Worm (Caenorhabditis elegans) whole organism, L4 larva: ENCODE results near the gene F53F4.2.
A peak's percentile ranks its signal among the peaks of the same experiment; 100 is the strongest.

Source experiments
- F44E2.7 ChIP-seq: fragments of 200-800 bp; sonication (Bioruptor generic); IDR thresholded peaks from 2 replicates; pipeline ENCODE4 v2.1.2; 2022; ENCODE audit warnings: missing genetic modification characterization, missing compliant biosample characterization
- F49E8.2 ChIP-seq: sonication (generic microtip); optimal IDR thresholded peaks from 2 replicates; lab custom pipeline; 2016; ENCODE audit warnings: missing compliant biosample characterization, mild to moderate bottlenecking, missing genetic modification characterization, borderline replicate concordance
- R02D3.7 ChIP-seq: fragments of 150-350 bp; sonication (generic microtip); optimal IDR thresholded peaks from 3 replicates; lab custom pipeline; 2014; ENCODE audit warnings: missing biosample characterization, missing genetic modification characterization
- T20F7.1 ChIP-seq: fragments of 200-800 bp; sonication (Bioruptor generic); optimal IDR thresholded peaks from 2 replicates; lab custom pipeline; 2018; ENCODE audit warnings: mild to moderate bottlenecking, missing genetic modification characterization, missing compliant biosample characterization
- Y105C5A.15 ChIP-seq: fragments of 200-800 bp; sonication (Bioruptor generic); IDR thresholded peaks from 2 replicates; pipeline ENCODE4 v1.3.6; 2022; ENCODE audit warnings: missing genetic modification characterization, missing compliant biosample characterization
- ZK337.2 ChIP-seq: fragments of 200-800 bp; sonication (Bioruptor generic); IDR thresholded peaks from 2 replicates; pipeline ENCODE4 v1.3.6; 2022; ENCODE audit warnings: missing genetic modification reagents, missing genetic modification characterization, missing compliant biosample characterization
- aha-1 ChIP-seq: fragments of 150-350 bp; peaks from one replicate; lab custom pipeline; 2014; ENCODE audit warnings: missing biosample characterization, missing genetic modification characterization
- aly-2 ChIP-seq: sonication (generic microtip); optimal IDR thresholded peaks from 2 replicates; lab custom pipeline; 2018; ENCODE audit warnings: missing biosample characterization, missing genetic modification characterization
- ama-1 ChIP-seq: fragments of 150-350 bp; optimal IDR thresholded peaks from 2 replicates; lab custom pipeline; 2014; ENCODE audit warnings: inconsistent platforms, mixed read lengths
- ceh-28 ChIP-seq: fragments of 150-350 bp; optimal IDR thresholded peaks from 2 replicates; lab custom pipeline; 2014; ENCODE audit warnings: missing biosample characterization, missing genetic modification reagents, missing genetic modification characterization
- ceh-32 ChIP-seq: sonication (generic microtip); optimal IDR thresholded peaks from 2 replicates; lab custom pipeline; 2016; ENCODE audit warnings: mild to moderate bottlenecking, missing genetic modification characterization, missing compliant biosample characterization; ENCODE audit not compliant: poor library complexity
- ceh-62 ChIP-seq: sonication (generic microtip); optimal IDR thresholded peaks from 2 replicates; lab custom pipeline; 2017; ENCODE audit warnings: missing biosample characterization, missing genetic modification characterization
- ces-1 ChIP-seq: fragments of 150-350 bp; sonication (generic microtip); optimal IDR thresholded peaks from 4 replicates; lab custom pipeline; 2014; ENCODE audit warnings: missing biosample characterization, missing genetic modification reagents, missing genetic modification characterization
- cey-2 ChIP-seq: sonication (generic microtip); optimal IDR thresholded peaks from 3 replicates; lab custom pipeline; 2017; ENCODE audit warnings: missing genetic modification characterization, mild to moderate bottlenecking, missing compliant biosample characterization, antibody characterized with exemption, borderline replicate concordance; ENCODE audit not compliant: insufficient read depth
- ctbp-1 ChIP-seq: fragments of 200-800 bp; sonication (Bioruptor generic); IDR thresholded peaks from 2 replicates; pipeline ENCODE4 v1.3.6; 2022; ENCODE audit warnings: missing genetic modification reagents, missing genetic modification characterization, missing compliant biosample characterization
- daf-19 ChIP-seq: fragments of 200-800 bp; sonication (Bioruptor generic); conservative IDR thresholded peaks from 2 replicates; pipeline ENCODE4 v1.3.6; 2022; ENCODE audit warnings: missing genetic modification characterization, missing compliant biosample characterization
- daf-8 ChIP-seq: fragments of 200-800 bp; sonication (Bioruptor generic); IDR thresholded peaks from 2 replicates; pipeline ENCODE4 v1.3.6; 2022; ENCODE audit warnings: missing genetic modification characterization, missing compliant biosample characterization
- dmd-9 ChIP-seq: fragments of 200-800 bp; sonication (Bioruptor generic); IDR thresholded peaks from 2 replicates; pipeline ENCODE4 v1.3.6; 2022; ENCODE audit warnings: missing genetic modification reagents, missing genetic modification characterization, missing compliant biosample characterization
- dpl-1 ChIP-seq: fragments of 150-350 bp; optimal IDR thresholded peaks from 2 replicates; lab custom pipeline; 2014; ENCODE audit warnings: missing biosample characterization, missing genetic modification reagents, missing genetic modification characterization
- egl-27 ChIP-seq: sonication (generic microtip); optimal IDR thresholded peaks from 3 replicates; lab custom pipeline; 2017; ENCODE audit warnings: missing biosample characterization, missing genetic modification reagents, missing genetic modification characterization
- egl-43 ChIP-seq: fragments of 200-800 bp; sonication (Bioruptor generic); IDR thresholded peaks from 2 replicates; pipeline ENCODE4 v1.3.6; 2022; ENCODE audit warnings: missing genetic modification reagents, missing genetic modification characterization, missing compliant biosample characterization
- fkh-10 ChIP-seq: fragments of 150-350 bp; optimal IDR thresholded peaks from 2 replicates; lab custom pipeline; 2014; ENCODE audit warnings: missing biosample characterization, missing genetic modification reagents, missing genetic modification characterization
- jun-1 ChIP-seq: fragments of 150-350 bp; optimal IDR thresholded peaks from 2 replicates; lab custom pipeline; 2014; ENCODE audit warnings: missing biosample characterization, missing genetic modification reagents, missing genetic modification characterization
- lin-13 ChIP-seq: fragments of 150-350 bp; optimal IDR thresholded peaks from 2 replicates; lab custom pipeline; 2014; ENCODE audit warnings: missing biosample characterization, missing genetic modification reagents, missing genetic modification characterization
- lin-15B ChIP-seq: fragments of 150-350 bp; sonication (generic microtip); optimal IDR thresholded peaks from 3 replicates; lab custom pipeline; 2014; ENCODE audit warnings: missing biosample characterization, missing genetic modification characterization
- lin-38 ChIP-seq: fragments of 200-800 bp; sonication (Bioruptor generic); IDR thresholded peaks from 2 replicates; pipeline ENCODE4 v1.3.6; 2022; ENCODE audit warnings: missing genetic modification reagents, missing genetic modification characterization, missing compliant biosample characterization
- lin-39 ChIP-seq: fragments of 150-350 bp; optimal IDR thresholded peaks from 2 replicates; lab custom pipeline; 2014; ENCODE audit warnings: missing biosample characterization, missing genetic modification reagents, missing genetic modification characterization
- lsy-2 ChIP-seq, 2 experiments: fragments of 150-350 bp in 1 of 2; sonication (generic microtip) in 1 of 2; optimal IDR thresholded peaks; 2 replicates each; lab custom pipeline; 2014 to 2017; ENCODE audit warnings: missing biosample characterization in 2 of 2, missing genetic modification characterization in 2 of 2
- mdl-1 ChIP-seq, 2 experiments: fragments of 150-350 bp in 1 of 2; sonication (generic microtip) in 1 of 2; optimal IDR thresholded peaks; 2 replicates each; lab custom pipeline; 2014 to 2017; ENCODE audit warnings: missing biosample characterization in 2 of 2, missing genetic modification characterization in 2 of 2
- mdt-29 ChIP-seq: fragments of 200-800 bp; sonication (Bioruptor generic); IDR thresholded peaks from 2 replicates; pipeline ENCODE4 v1.3.6; 2022; ENCODE audit warnings: missing genetic modification reagents, missing genetic modification characterization, missing compliant biosample characterization
- mep-1 ChIP-seq: fragments of 150-350 bp; sonication (generic microtip); optimal IDR thresholded peaks from 3 replicates; lab custom pipeline; 2014; ENCODE audit warnings: missing biosample characterization, missing genetic modification characterization
- nhr-10 ChIP-seq: fragments of 150-350 bp; optimal IDR thresholded peaks from 2 replicates; lab custom pipeline; 2014; ENCODE audit warnings: missing biosample characterization, missing genetic modification characterization
- nhr-102 ChIP-seq: sonication (generic microtip); optimal IDR thresholded peaks from 2 replicates; lab custom pipeline; 2016; ENCODE audit warnings: mild to moderate bottlenecking, missing genetic modification characterization, moderate library complexity, missing compliant biosample characterization
- nhr-111 ChIP-seq: fragments of 200-800 bp; sonication (Bioruptor generic); optimal IDR thresholded peaks from 2 replicates; lab custom pipeline; 2018; ENCODE audit warnings: mild to moderate bottlenecking, missing genetic modification characterization, missing compliant biosample characterization
- nhr-237 ChIP-seq: sonication (generic microtip); optimal IDR thresholded peaks from 2 replicates; lab custom pipeline; 2017; ENCODE audit warnings: missing biosample characterization, missing genetic modification characterization
- nhr-28 ChIP-seq: fragments of 150-350 bp; optimal IDR thresholded peaks from 2 replicates; lab custom pipeline; 2014; ENCODE audit warnings: missing biosample characterization, missing genetic modification characterization
- nhr-41 ChIP-seq: fragments of 200-800 bp; sonication (Bioruptor generic); IDR thresholded peaks from 2 replicates; pipeline ENCODE4 v1.3.6; 2022; ENCODE audit warnings: missing genetic modification reagents, missing genetic modification characterization, missing compliant biosample characterization
- nhr-42 ChIP-seq: fragments of 200-800 bp; sonication (Bioruptor generic); IDR thresholded peaks from 2 replicates; pipeline ENCODE4 v1.3.6; 2022; ENCODE audit warnings: missing genetic modification characterization, missing compliant biosample characterization
- nhr-48 ChIP-seq: sonication (generic microtip); optimal IDR thresholded peaks from 2 replicates; lab custom pipeline; 2016; ENCODE audit warnings: mild to moderate bottlenecking, missing genetic modification characterization, missing compliant biosample characterization
- nhr-6 ChIP-seq: fragments of 150-350 bp; optimal IDR thresholded peaks from 2 replicates; lab custom pipeline; 2014; ENCODE audit warnings: missing biosample characterization, missing genetic modification characterization
- pha-4 ChIP-seq, 2 experiments: fragments of 150-350 bp in 1 of 2; fragments of 200-800 bp in 1 of 2; sonication (Bioruptor generic) in 1 of 2; IDR thresholded peaks in 1 of 2; optimal IDR thresholded peaks in 1 of 2; 2 replicates each; pipeline versions ENCODE4 v1.3.6 to Lab custom; 2014 to 2022; ENCODE audit warnings: missing genetic modification characterization in 2 of 2, missing genetic modification reagents in 2 of 2, missing biosample characterization in 1 of 2, missing compliant biosample characterization in 1 of 2
- pqm-1 ChIP-seq: sonication (generic microtip); optimal IDR thresholded peaks from 2 replicates; lab custom pipeline; 2017; ENCODE audit warnings: missing biosample characterization, missing genetic modification characterization
- saeg-2 ChIP-seq: fragments of 200-800 bp; sonication (Bioruptor generic); IDR thresholded peaks from 2 replicates; pipeline ENCODE4 v1.3.6; 2022; ENCODE audit warnings: missing genetic modification reagents, missing genetic modification characterization, missing compliant biosample characterization
- set-16 ChIP-seq: fragments of 200-800 bp; sonication (Bioruptor generic); IDR thresholded peaks from 2 replicates; pipeline ENCODE4 v1.3.6; 2022; ENCODE audit warnings: missing genetic modification reagents, missing genetic modification characterization, missing compliant biosample characterization
- snpc-1.2 ChIP-seq: fragments of 200-800 bp; sonication (Bioruptor generic); IDR thresholded peaks from 2 replicates; pipeline ENCODE4 v1.3.6; 2022; ENCODE audit warnings: missing genetic modification reagents, missing genetic modification characterization, missing compliant biosample characterization
- snpc-4 ChIP-seq: fragments of 150-350 bp; optimal IDR thresholded peaks from 2 replicates; lab custom pipeline; 2014; ENCODE audit warnings: missing biosample characterization, missing genetic modification characterization
- spr-1 ChIP-seq: sonication (generic microtip); optimal IDR thresholded peaks from 2 replicates; lab custom pipeline; 2016; ENCODE audit warnings: mild to moderate bottlenecking, missing genetic modification characterization, missing compliant biosample characterization
- unc-130 ChIP-seq: sonication (generic microtip); optimal IDR thresholded peaks from 2 replicates; lab custom pipeline; 2016; ENCODE audit warnings: missing genetic modification reagents, missing genetic modification characterization, missing compliant biosample characterization
- unc-39 ChIP-seq: sonication (generic microtip); optimal IDR thresholded peaks from 2 replicates; lab custom pipeline; 2017; ENCODE audit warnings: missing biosample characterization, missing genetic modification characterization
- vab-7 ChIP-seq: fragments of 200-800 bp; sonication (Bioruptor generic); IDR thresholded peaks from 2 replicates; pipeline ENCODE4 v1.3.6; 2022; ENCODE audit warnings: missing genetic modification reagents, missing genetic modification characterization, missing compliant biosample characterization
- zag-1 ChIP-seq: fragments of 150-350 bp; optimal IDR thresholded peaks from 2 replicates; lab custom pipeline; 2014; ENCODE audit warnings: missing biosample characterization, missing genetic modification characterization
- zip-11 ChIP-seq: fragments of 200-800 bp; sonication (Bioruptor generic); IDR thresholded peaks from 2 replicates; pipeline ENCODE4 v1.3.6; 2022; ENCODE audit warnings: missing genetic modification characterization, missing compliant biosample characterization

F53F4.2 gene

DNA sequence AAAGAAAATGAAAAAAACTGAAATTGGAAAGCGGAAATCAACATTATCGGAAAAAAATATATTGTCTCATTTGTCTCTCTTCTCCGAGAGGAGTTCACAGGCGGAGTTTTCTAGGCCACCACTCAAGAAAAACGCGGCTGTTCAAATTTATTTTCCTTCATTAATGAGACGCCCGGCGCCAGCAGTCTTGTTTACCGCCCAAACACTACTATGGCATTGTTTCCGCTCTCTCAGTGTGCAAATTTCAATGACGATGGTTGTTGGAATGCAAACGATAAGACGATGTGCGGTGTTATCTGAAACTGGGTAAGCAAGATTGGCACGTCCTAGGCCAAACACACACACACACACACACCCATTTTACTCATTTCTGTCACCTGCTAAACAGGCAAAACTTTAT, 32.6 kb downstream of the F53F4.2 start, which contains the start of gene cav-2:
TSS of gene cav-2 (plus strand) at position 359 of the 400 bp plus-strand sequence.
- TF ChIP-seq mdl-1 (tag; optimal IDR thresholded peaks at IDR 0.05; lab: Kevin White, UChicago) = peak in 1 of 2 experiments; percentile 54
- TF ChIP-seq T20F7.1 = peak; percentile 80
- no peak for TF ChIP-seq daf-8 (GFP tag; lab: Robert Waterston, UW)
- TF ChIP-seq daf-19 (GFP tag; lab: Robert Waterston, UW) = no peak
- TF ChIP-seq mdt-29 (GFP tag; lab: Robert Waterston, UW) = peak; percentile 58; the same call in 1 of the 2 replicates
- no peak for TF ChIP-seq set-16
- TF ChIP-seq F49E8.2 (tag; lab: Kevin White, UChicago) = no peak
- peak; percentile 86; the same call in 1 of the 2 replicates for TF ChIP-seq dmd-9 (GFP tag; lab: Robert Waterston, UW)
- TF ChIP-seq lsy-2 (tag; optimal IDR thresholded peaks at IDR 0.05; lab: Kevin White, UChicago) = peak in 1 of 2 experiments; percentile 82
- TF ChIP-seq nhr-41 (GFP tag; lab: Robert Waterston, UW) = peak; percentile 11; the same call in 1 of the 2 replicates
- TF ChIP-seq egl-27 (tag; lab: Kevin White, UChicago) = no peak
- TF ChIP-seq pqm-1 (tag; lab: Kevin White, UChicago) = peak; percentile 94
- TF ChIP-seq nhr-6 (tag; lab: Kevin White, UChicago) = peak; percentile 89
- TF ChIP-seq nhr-111 = no peak
- TF ChIP-seq pha-4 (GFP tag; IDR thresholded peaks at IDR 0.05; lab: Robert Waterston, UW) = peak; percentile 70
- TF ChIP-seq pha-4 (tag; optimal IDR thresholded peaks at IDR 0.05; lab: Kevin White, UChicago) = peak; percentile 40
- no peak for TF ChIP-seq zip-11 (GFP tag; lab: Robert Waterston, UW)
- no peak for TF ChIP-seq F44E2.7 (GFP tag; lab: Robert Waterston, UW)
- TF ChIP-seq ZK337.2 (GFP tag; lab: Robert Waterston, UW) = peak; percentile 87
- no peak for TF ChIP-seq unc-39 (tag; lab: Kevin White, UChicago)
- no peak for TF ChIP-seq nhr-42
- no peak for TF ChIP-seq ces-1 (GFP tag; lab: Kevin White, UChicago)
- no peak for TF ChIP-seq snpc-1.2 (GFP tag; lab: Robert Waterston, UW)
- no peak for TF ChIP-seq Y105C5A.15
- TF ChIP-seq spr-1 = no peak
- TF ChIP-seq ceh-32 = no peak
- TF ChIP-seq lin-13 (GFP tag; lab: Kevin White, UChicago) = no peak
- no peak for TF ChIP-seq nhr-237
- no peak for TF ChIP-seq vab-7
- TF ChIP-seq nhr-102 (tag; lab: Kevin White, UChicago) = peak; percentile 63
- no peak for TF ChIP-seq lin-15B (tag; lab: Kevin White, UChicago)
- no peak for TF ChIP-seq R02D3.7
- TF ChIP-seq lin-38 (GFP tag; lab: Robert Waterston, UW) = peak; percentile 84
- no peak for TF ChIP-seq cey-2 (tag; lab: Kevin White, UChicago)
- no peak for TF ChIP-seq ctbp-1 (GFP tag; lab: Robert Waterston, UW)
- no peak for TF ChIP-seq aly-2 (tag; lab: Kevin White, UChicago)
- TF ChIP-seq lin-39 = no peak
- TF ChIP-seq ceh-62 (tag; lab: Kevin White, UChicago) = no peak
- peak; percentile 97 for TF ChIP-seq dpl-1 (GFP tag; lab: Kevin White, UChicago)
- peak; percentile 79 for TF ChIP-seq nhr-28 (tag; lab: Kevin White, UChicago)
- TF ChIP-seq snpc-4 = no peak
- TF ChIP-seq ama-1 = no peak
- TF ChIP-seq zag-1 = no peak
- no peak for TF ChIP-seq nhr-10 (tag; lab: Kevin White, UChicago)
- no peak for TF ChIP-seq egl-43 (GFP tag; lab: Robert Waterston, UW)
- TF ChIP-seq saeg-2 (GFP tag; lab: Robert Waterston, UW) = 0 out of 2 replicates have a peak, but pooled peaks have one; percentile 36
- peak; percentile 98 for TF ChIP-seq aha-1 (tag; lab: Kevin White, UChicago)
- peak; percentile 71 for TF ChIP-seq mep-1 (tag; lab: Kevin White, UChicago)
- TF ChIP-seq unc-130 (GFP tag; lab: Kevin White, UChicago) = peak; percentile 97
- TF ChIP-seq fkh-10 = no peak
- no peak for TF ChIP-seq jun-1 (tag; lab: Kevin White, UChicago)
- no peak for TF ChIP-seq ceh-28
- peak; percentile 63 for TF ChIP-seq nhr-48
